Fruit fly (Drosophila melanogaster): ENCODE results near the gene REPTOR.

REPTOR gene

dm6 chr3R:24527845-24528244, 54.8 kb downstream of the REPTOR start, which contains the start of gene CG6607 (continued):
- TF ChIP-seq crp (GFP tag; optimal IDR thresholded peaks at IDR 0.05) (peak in 1 of 2 experiments; percentile 54), CG15696 (tag; optimal IDR thresholded peaks at IDR 0.05) (no peak), ATbp (GFP tag; optimal IDR thresholded peaks at IDR 0.05) (no peak), CG9876 (GFP tag; optimal IDR thresholded peaks at IDR 0.05) (no peak), Dip3 (GFP tag; optimal IDR thresholded peaks at IDR 0.05) (no peak), CG6654 (GFP tag; optimal IDR thresholded peaks at IDR 0.05) (no peak), CG3281 (GFP tag; optimal IDR thresholded peaks at IDR 0.05) (no peak), gce (GFP tag; IDR thresholded peaks at IDR 0.05) (no peak), Gsc (GFP tag; IDR thresholded peaks at IDR 0.05) (no peak), Opbp (GFP tag; IDR thresholded peaks at IDR 0.05; ENCODE audit: partially characterized antibody) (0 out of 3 replicates have a peak, but pooled peaks have one; percentile 13), tap (tag; optimal IDR thresholded peaks at IDR 0.05) (no peak), emc (GFP tag; optimal IDR thresholded peaks at IDR 0.05) (no peak), CG11247 (GFP tag; IDR thresholded peaks at IDR 0.05) (no peak), trem (tag; optimal IDR thresholded peaks at IDR 0.05) (peak; percentile 67)

dm6 chr3R:24525983-24526661, 56.5 kb downstream of the REPTOR start:
- TF ChIP-seq CG11696 (GFP tag; IDR thresholded peaks at IDR 0.05) (no peak), CG11695 (GFP tag; IDR thresholded peaks at IDR 0.05) (peak; percentile 45; the same call in 1 of the 3 replicates), CG10543 (GFP tag; optimal IDR thresholded peaks at IDR 0.05) (no peak), inv (GFP tag; IDR thresholded peaks at IDR 0.05; ENCODE audit: partially characterized antibody) (no peak), tio (GFP tag; optimal IDR thresholded peaks at IDR 0.05) (no peak), tgo (GFP tag; IDR thresholded peaks at IDR 0.05) (peak; percentile 47; the same call in 2 of the 3 replicates), dan (GFP tag; IDR thresholded peaks at IDR 0.05) (no peak), toy (GFP tag; IDR thresholded peaks at IDR 0.05) (no peak), CG9727 (GFP tag; optimal IDR thresholded peaks at IDR 0.05) (no peak), tin (GFP tag; optimal IDR thresholded peaks at IDR 0.05) (peak; percentile 9), hkb (optimal IDR thresholded peaks at IDR 0.05) (no peak), hkb (GFP tag; IDR thresholded peaks at IDR 0.05) (peak; percentile 54; the same call in 1 of the 2 replicates), CG4424 (GFP tag; optimal IDR thresholded peaks at IDR 0.05) (no peak), CG10431 (GFP tag; optimal IDR thresholded peaks at IDR 0.05) (no peak), bigmax (GFP tag; optimal IDR thresholded peaks at IDR 0.05) (no peak), sd (tag; optimal IDR thresholded peaks at IDR 0.05) (peak; percentile 89), CG3995 (GFP tag; optimal IDR thresholded peaks at IDR 0.05) (no peak), CG14441 (GFP tag; IDR thresholded peaks at IDR 0.05) (peak; percentile 65), Usf (GFP tag; optimal IDR thresholded peaks at IDR 0.05) (no peak), az2 (GFP tag; optimal IDR thresholded peaks at IDR 0.05) (no peak), ato (GFP tag; IDR thresholded peaks at IDR 0.05; ENCODE audit: partially characterized antibody) (no peak), trem (tag; optimal IDR thresholded peaks at IDR 0.05) (no peak), Poxn (GFP tag; IDR thresholded peaks at IDR 0.05) (no peak), slbo (GFP tag; IDR thresholded peaks at IDR 0.05) (peak; percentile 35; the same call in 1 of the 2 replicates), Gug (GFP tag; IDR thresholded peaks at IDR 0.05) (no peak), CG1602 (GFP tag; optimal IDR thresholded peaks at IDR 0.05) (no peak), Taf1 (GFP tag; IDR thresholded peaks at IDR 0.05) (no peak), CG12744 (GFP tag; optimal IDR thresholded peaks at IDR 0.05) (no peak), NfI (GFP tag; optimal IDR thresholded peaks at IDR 0.05) (no peak), CG7271 (tag; optimal IDR thresholded peaks at IDR 0.05) (no peak), lov (optimal IDR thresholded peaks at IDR 0.05) (no peak), lov (GFP tag; IDR thresholded peaks at IDR 0.05) (0 out of 3 replicates have a peak, but pooled peaks have one; percentile 25), CG6689 (GFP tag; IDR thresholded peaks at IDR 0.05) (0 out of 2 replicates have a peak, but pooled peaks have one; percentile 8), twi (tag; optimal IDR thresholded peaks at IDR 0.05) (no peak), Bdp1 (GFP tag; optimal IDR thresholded peaks at IDR 0.05) (no peak), CG16813 (GFP tag; IDR thresholded peaks at IDR 0.05; ENCODE audit: partially characterized antibody) (no peak), PHDP (tag; optimal IDR thresholded peaks at IDR 0.05) (no peak)
